Worm (Caenorhabditis elegans): ENCODE measurements around the gene spp-29.

Gene spp-29

ce11 chrV:17659228-17659627, 37.4 kb downstream of the spp-29 start, which contains the start of gene fbxa-108 (continued):
- no peak for TF ChIP-seq ZK337.2 (GFP tag; IDR thresholded peaks at IDR 0.05)
- no peak for TF ChIP-seq zfp-3 (GFP tag; conservative IDR thresholded peaks at IDR 0.05)
- TF ChIP-seq snpc-4 (tag; optimal IDR thresholded peaks at IDR 0.05), result no peak
- peak; percentile 40 for TF ChIP-seq cey-2 (tag; optimal IDR thresholded peaks at IDR 0.05; ENCODE audit: borderline replicate concordance, insufficient read depth)
- TF ChIP-seq hlh-30 (tag; optimal IDR thresholded peaks at IDR 0.05; ENCODE audit: insufficient read depth), result peak; percentile 46
- TF ChIP-seq nhr-28 (tag; optimal IDR thresholded peaks at IDR 0.05), result peak; percentile 94
- no peak for TF ChIP-seq lin-15B (tag; optimal IDR thresholded peaks at IDR 0.05)
- no peak for TF ChIP-seq ceh-32 (tag; optimal IDR thresholded peaks at IDR 0.05; ENCODE audit: poor library complexity)
- peak; percentile 91 for TF ChIP-seq nhr-48 (tag; optimal IDR thresholded peaks at IDR 0.05)
- TF ChIP-seq hmg-1.1 (GFP tag; IDR thresholded peaks at IDR 0.05), result no peak
- peak; percentile 97 for TF ChIP-seq pqm-1 (tag; optimal IDR thresholded peaks at IDR 0.05)
- TF ChIP-seq lin-38 (GFP tag; IDR thresholded peaks at IDR 0.05), result no peak
- TF ChIP-seq Y105C5A.15 (GFP tag; IDR thresholded peaks at IDR 0.05), result no peak
- TF ChIP-seq nhr-6 (tag; optimal IDR thresholded peaks at IDR 0.05), result peak; percentile 66
- no peak for TF ChIP-seq nhr-41 (GFP tag; IDR thresholded peaks at IDR 0.05)
- no peak for TF ChIP-seq dmd-8 (GFP tag; IDR thresholded peaks at IDR 0.05)
- TF ChIP-seq nhr-25 (tag; optimal IDR thresholded peaks at IDR 0.05; ENCODE audit: borderline replicate concordance, insufficient read depth), result no peak
- TF ChIP-seq daf-16 (GFP tag; optimal IDR thresholded peaks at IDR 0.05), result peak in 1 of 2 experiments; percentile 64
- peak; percentile 96 for TF ChIP-seq daf-16 (tag; optimal IDR thresholded peaks at IDR 0.05)
- no peak for TF ChIP-seq set-16 (GFP tag; IDR thresholded peaks at IDR 0.05)
- no peak for TF ChIP-seq ces-1 (GFP tag; optimal IDR thresholded peaks at IDR 0.05)
- TF ChIP-seq attf-4 (tag; optimal IDR thresholded peaks at IDR 0.05), result no peak
- no peak for TF ChIP-seq Y5F2A.4 (GFP tag; optimal IDR thresholded peaks at IDR 0.05)
- no peak for TF ChIP-seq spr-1 (tag; optimal IDR thresholded peaks at IDR 0.05)
- no peak for TF ChIP-seq ceh-44 (GFP tag; IDR thresholded peaks at IDR 0.05)
- TF ChIP-seq zip-2 (tag; optimal IDR thresholded peaks at IDR 0.05), result no peak
- TF ChIP-seq lin-13 (GFP tag; optimal IDR thresholded peaks at IDR 0.05), result peak; percentile 16
- TF ChIP-seq lir-3 (tag; optimal IDR thresholded peaks at IDR 0.05), result no peak
- no peak for TF ChIP-seq ZK546.5 (tag; optimal IDR thresholded peaks at IDR 0.05)
- no peak for TF ChIP-seq F37D6.2 (tag; optimal IDR thresholded peaks at IDR 0.05)
- no peak for TF ChIP-seq R02D3.7 (tag; optimal IDR thresholded peaks at IDR 0.05)
- TF ChIP-seq dve-1 (tag; optimal IDR thresholded peaks at IDR 0.05; ENCODE audit: insufficient read depth), result peak; percentile 93
- TF ChIP-seq lsy-2 (tag; optimal IDR thresholded peaks at IDR 0.05), result peak in 1 of 2 experiments; percentile 44
- peak; percentile 85 for TF ChIP-seq php-3 (GFP tag; IDR thresholded peaks at IDR 0.05)
- TF ChIP-seq snpc-1.2 (GFP tag; IDR thresholded peaks at IDR 0.05), result no peak
- TF ChIP-seq skn-1 (tag; optimal IDR thresholded peaks at IDR 0.05), result no peak
- no peak for TF ChIP-seq daf-19 (GFP tag; conservative IDR thresholded peaks at IDR 0.05)
- TF ChIP-seq unc-39 (tag; optimal IDR thresholded peaks at IDR 0.05), result no peak
- peak; percentile 64; the same call in 1 of the 2 replicates for TF ChIP-seq tra-1 (GFP tag; IDR thresholded peaks at IDR 0.05)
- TF ChIP-seq tag-97 (GFP tag; IDR thresholded peaks at IDR 0.05), result no peak
- peak; percentile 48 for TF ChIP-seq nhr-10 (tag; optimal IDR thresholded peaks at IDR 0.05)
- peak; percentile 47 for TF ChIP-seq jun-1 (tag; optimal IDR thresholded peaks at IDR 0.05)
- peak; percentile 90 for TF ChIP-seq nhr-77 (tag; optimal IDR thresholded peaks at IDR 0.05)
- no peak for TF ChIP-seq F49E8.2 (tag; optimal IDR thresholded peaks at IDR 0.05; ENCODE audit: borderline replicate concordance)
- no peak for TF ChIP-seq F44E2.7 (GFP tag; IDR thresholded peaks at IDR 0.05)
- no peak for TF ChIP-seq ztf-7 (tag; optimal IDR thresholded peaks at IDR 0.05)
- peak; percentile 87 for TF ChIP-seq mxl-2 (GFP tag; conservative IDR thresholded peaks at IDR 0.05)
- TF ChIP-seq mdt-29 (GFP tag; IDR thresholded peaks at IDR 0.05), result no peak
- no peak for TF ChIP-seq dpl-1 (GFP tag; optimal IDR thresholded peaks at IDR 0.05)
- no peak for TF ChIP-seq sdz-12 (GFP tag; optimal IDR thresholded peaks at IDR 0.05)
- no peak for TF ChIP-seq D1046.2 (GFP tag; IDR thresholded peaks at IDR 0.05)
- no peak for TF ChIP-seq Y75B8A.6 (GFP tag; IDR thresholded peaks at IDR 0.05)

Data from whole organism, L4 larva.